Worm (Caenorhabditis elegans): ENCODE data around the gene mig-13.

The mig-13 gene

DNA sequence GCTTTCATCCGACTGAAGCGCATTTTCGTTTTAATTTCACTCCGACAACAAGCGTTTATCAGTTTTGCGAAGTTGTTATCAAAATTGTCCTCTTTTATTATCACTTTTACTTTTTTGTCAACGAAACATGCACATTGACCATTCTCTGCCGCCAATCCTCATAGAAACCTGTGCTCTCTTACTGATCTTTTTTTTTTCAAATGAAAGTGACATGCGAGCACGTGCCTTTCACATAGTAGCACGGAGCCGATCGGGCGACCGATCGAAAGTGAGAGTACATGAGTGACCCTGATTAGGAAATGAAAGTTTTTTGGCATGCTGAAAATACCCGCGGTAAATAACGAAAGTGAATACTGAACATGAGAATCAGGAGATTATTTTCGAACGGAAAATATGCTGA, 5.9 kb downstream of the mig-13 start:
- TF ChIP-seq egl-27 (tag; optimal IDR thresholded peaks at IDR 0.05) (no peak), fkh-4 (tag; optimal IDR thresholded peaks at IDR 0.05; ENCODE audit: borderline replicate concordance) (no peak), nhr-71 (tag; optimal IDR thresholded peaks at IDR 0.05) (peak; percentile 57), nhr-84 (tag; optimal IDR thresholded peaks at IDR 0.05) (no peak), nhr-90 (tag; optimal IDR thresholded peaks at IDR 0.05; ENCODE audit: poor library complexity) (peak; percentile 36), pqm-1 (tag; optimal IDR thresholded peaks at IDR 0.05) (peak; percentile 77), skn-1 (tag; optimal IDR thresholded peaks at IDR 0.05) (no peak), hlh-17 (GFP tag; optimal IDR thresholded peaks at IDR 0.05; ENCODE audit: borderline replicate concordance) (no peak), lin-39 (tag; optimal IDR thresholded peaks at IDR 0.05) (no peak), elt-3 (tag; optimal IDR thresholded peaks at IDR 0.05) (no peak), unc-130 (tag; optimal IDR thresholded peaks at IDR 0.05) (no peak), elt-2 (tag; optimal IDR thresholded peaks at IDR 0.05) (peak; percentile 99), lin-13 (GFP tag; optimal IDR thresholded peaks at IDR 0.05) (no peak), unc-86 (tag; optimal IDR thresholded peaks at IDR 0.05) (no peak), ceh-90 (tag; optimal IDR thresholded peaks at IDR 0.05) (no peak), nhr-77 (tag; optimal IDR thresholded peaks at IDR 0.05) (no peak), pax-3 (tag; optimal IDR thresholded peaks at IDR 0.05) (peak; percentile 20), sup-37 (GFP tag; optimal IDR thresholded peaks at IDR 0.05) (no peak), tbx-2 (tag; optimal IDR thresholded peaks at IDR 0.05) (no peak), ets-5 (GFP tag; IDR thresholded peaks at IDR 0.05) (no peak), lin-14 (GFP tag; optimal IDR thresholded peaks at IDR 0.05) (peak; percentile 18), sox-4 (tag; optimal IDR thresholded peaks at IDR 0.05) (no peak), efl-1 (optimal IDR thresholded peaks at IDR 0.05) (no peak), efl-1 (GFP tag; optimal IDR thresholded peaks at IDR 0.05 in 1 of 2) (peak in 1 of 2 experiments; percentile 33), dpl-1 (GFP tag; optimal IDR thresholded peaks at IDR 0.05) (no peak), mdl-1 (tag; optimal IDR thresholded peaks at IDR 0.05) (peak in 1 of 2 experiments; percentile 27), xbp-1 (tag; optimal IDR thresholded peaks at IDR 0.05) (no peak), zag-1 (tag; optimal IDR thresholded peaks at IDR 0.05) (no peak), nhr-20 (tag; optimal IDR thresholded peaks at IDR 0.05) (peak; percentile 17), sptf-1 (tag; optimal IDR thresholded peaks at IDR 0.05) (no peak), fos-1 (tag; optimal IDR thresholded peaks at IDR 0.05) (no peak), C16A3.4 (tag; optimal IDR thresholded peaks at IDR 0.05) (no peak), nhr-85 (tag) (no peak), efl-3 (GFP tag; optimal IDR thresholded peaks at IDR 0.05) (no peak), lin-35 (GFP tag; optimal IDR thresholded peaks at IDR 0.05) (peak in 1 of 2 experiments; percentile 56), nhr-19 (GFP tag; conservative IDR thresholded peaks at IDR 0.05) (no peak; the same call in 1 of the 2 replicates), ceh-8 (GFP tag; optimal IDR thresholded peaks at IDR 0.05) (no peak), jun-1 (tag; optimal IDR thresholded peaks at IDR 0.05) (peak; percentile 28), hlh-4 (tag; optimal IDR thresholded peaks at IDR 0.05) (no peak), nhr-76 (tag; optimal IDR thresholded peaks at IDR 0.05) (no peak), unc-98 (GFP tag; IDR thresholded peaks at IDR 0.05) (no peak), lsy-2 (tag; optimal IDR thresholded peaks at IDR 0.05) (peak in 1 of 2 experiments; percentile 19), Y116A8C.19 (tag; optimal IDR thresholded peaks at IDR 0.05; ENCODE audit: borderline replicate concordance) (no peak), blmp-1 (tag; optimal IDR thresholded peaks at IDR 0.05) (peak; percentile 80), hpl-2 (GFP tag; optimal IDR thresholded peaks at IDR 0.05) (no peak)

DNA sequence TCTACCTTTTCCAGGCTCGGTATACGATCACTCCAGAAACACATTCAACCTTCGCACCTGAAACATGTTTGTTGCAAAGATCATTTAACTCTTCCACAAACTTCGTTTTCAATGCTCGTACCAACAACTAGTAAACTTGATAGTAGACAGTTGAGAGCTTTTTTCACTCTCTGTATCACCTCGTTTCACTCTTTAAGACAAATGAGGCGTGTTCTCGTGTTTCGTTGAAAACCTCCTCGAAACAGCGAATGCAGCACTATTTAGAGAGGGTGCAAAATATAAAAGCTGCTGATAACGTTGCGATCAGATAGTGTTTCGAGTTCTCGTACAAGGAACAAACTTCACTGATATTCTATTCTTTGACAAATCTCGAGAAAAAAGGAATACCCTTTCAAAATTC, 6.9 kb downstream of the mig-13 start, which contains the start of gene F43C9.1:
TSS of gene F43C9.1 (plus strand) at position 301 of the 400 bp plus-strand sequence.
- no peak for TF ChIP-seq ceh-82 (tag; optimal IDR thresholded peaks at IDR 0.05)
- no peak for TF ChIP-seq C34B4.2 (tag; optimal IDR thresholded peaks at IDR 0.05)
- no peak for TF ChIP-seq C04F5.9 (tag; optimal IDR thresholded peaks at IDR 0.05)
- no peak for TF ChIP-seq nhr-237 (tag; optimal IDR thresholded peaks at IDR 0.05)
- no peak for TF ChIP-seq ztf-11 (tag; optimal IDR thresholded peaks at IDR 0.05)
- no peak for TF ChIP-seq sptf-1 (tag; optimal IDR thresholded peaks at IDR 0.05)
- TF ChIP-seq lsy-2 (tag; optimal IDR thresholded peaks at IDR 0.05): no peak
- TF ChIP-seq nhr-71 (tag; optimal IDR thresholded peaks at IDR 0.05): no peak
- no peak for TF ChIP-seq mef-2 (tag; optimal IDR thresholded peaks at IDR 0.05)
- TF ChIP-seq nhr-11 (tag; optimal IDR thresholded peaks at IDR 0.05): no peak
- TF ChIP-seq lin-39 (tag; optimal IDR thresholded peaks at IDR 0.05): no peak
- TF ChIP-seq ztf-4 (tag; optimal IDR thresholded peaks at IDR 0.05): no peak
- no peak for TF ChIP-seq lin-14 (GFP tag; optimal IDR thresholded peaks at IDR 0.05)
- TF ChIP-seq nhr-28 (tag; optimal IDR thresholded peaks at IDR 0.05): no peak
- TF ChIP-seq unc-30 (tag; optimal IDR thresholded peaks at IDR 0.05): no peak
- no peak for TF ChIP-seq F16B12.6 (tag; optimal IDR thresholded peaks at IDR 0.05)
- no peak for TF ChIP-seq nhr-76 (tag; optimal IDR thresholded peaks at IDR 0.05)

Data from whole organism, L1 larva.